Worm (Caenorhabditis elegans): ENCODE measurements around the gene F22F7.4.
A peak's percentile ranks its signal among the peaks of the same experiment; 100 is the strongest.

Gene F22F7.4

DNA sequence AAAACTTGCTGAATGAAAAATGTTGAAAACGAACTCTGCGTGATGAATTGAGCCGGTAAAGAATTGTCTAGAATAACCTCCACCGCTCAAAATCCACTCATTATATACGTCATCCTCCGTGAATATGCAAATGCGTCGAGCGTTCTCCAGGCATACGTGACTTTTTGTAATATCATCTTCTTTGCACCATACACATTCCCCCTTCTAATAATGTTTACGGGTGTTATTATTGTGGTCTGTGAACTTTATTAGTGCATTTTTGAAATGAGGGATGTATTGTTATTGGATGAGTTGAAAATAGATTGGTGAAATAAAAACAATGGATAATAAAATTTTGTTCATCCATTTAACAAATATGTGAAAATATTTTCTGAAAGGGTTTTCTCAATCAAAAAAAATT, 34.0 kb upstream of the F22F7.4 start, which contains the start of gene F22F7.7:
Gene F22F7.7 (minus strand): TSS at position 125 of the 400 bp plus-strand sequence.
- TF ChIP-seq Y95B8A.8 (GFP tag; IDR thresholded peaks at IDR 0.05) (no peak), fkh-3 (tag; optimal IDR thresholded peaks at IDR 0.05) (no peak), ceh-91 (GFP tag; IDR thresholded peaks at IDR 0.05) (no peak), F37B4.10 (GFP tag; IDR thresholded peaks at IDR 0.05) (no peak), somi-1 (GFP tag; optimal IDR thresholded peaks at IDR 0.05) (no peak), F57A8.1 (GFP tag; optimal IDR thresholded peaks at IDR 0.05) (no peak), sdz-38 (tag; optimal IDR thresholded peaks at IDR 0.05) (no peak), lin-26 (GFP tag; IDR thresholded peaks at IDR 0.05) (no peak), D2030.7 (GFP tag; IDR thresholded peaks at IDR 0.05) (no peak), rpc-1 (optimal IDR thresholded peaks at IDR 0.05) (no peak), rpc-1 (tag; optimal IDR thresholded peaks at IDR 0.05) (no peak), Y53F4B.3 (GFP tag; IDR thresholded peaks at IDR 0.05) (no peak), F57C9.4 (tag; optimal IDR thresholded peaks at IDR 0.05) (no peak), snpc-1.1 (tag; optimal IDR thresholded peaks at IDR 0.05; ENCODE audit: insufficient read depth) (no peak), cebp-2 (GFP tag; IDR thresholded peaks at IDR 0.05) (no peak), chd-7 (tag; optimal IDR thresholded peaks at IDR 0.05) (no peak), ztf-26 (tag; optimal IDR thresholded peaks at IDR 0.05) (no peak), die-1 (tag; optimal IDR thresholded peaks at IDR 0.05) (no peak)

DNA sequence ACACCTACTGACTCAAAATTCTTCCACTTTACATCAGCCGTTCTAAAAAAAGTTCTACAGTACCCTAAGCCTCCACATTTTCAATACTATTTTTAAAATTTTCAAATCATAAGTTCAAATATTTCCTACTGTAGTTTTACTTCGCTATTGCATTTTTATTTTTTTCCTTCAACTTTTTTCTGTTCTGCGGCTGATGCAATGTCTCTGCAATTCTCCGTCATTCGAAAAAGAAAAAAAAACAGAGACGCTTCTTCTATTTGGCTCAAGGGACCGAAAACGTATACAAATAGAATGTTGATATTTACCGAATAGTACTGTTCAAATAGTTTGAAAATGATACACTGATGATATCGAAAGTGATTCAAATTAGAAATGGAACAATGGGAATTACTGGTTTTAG, 32.4 kb upstream of the F22F7.4 start:
- TF ChIP-seq ekl-4 (GFP tag; IDR thresholded peaks at IDR 0.05) (no peak), gei-17 (GFP tag; optimal IDR thresholded peaks at IDR 0.05) (no peak), ztf-6 (GFP tag; IDR thresholded peaks at IDR 0.05) (no peak), lin-26 (GFP tag; IDR thresholded peaks at IDR 0.05) (no peak), ztf-18 (tag; optimal IDR thresholded peaks at IDR 0.05) (no peak), die-1 (tag; optimal IDR thresholded peaks at IDR 0.05) (no peak), F22D6.2 (tag; optimal IDR thresholded peaks at IDR 0.05) (no peak), ztf-3 (GFP tag; optimal IDR thresholded peaks at IDR 0.05) (no peak), akir-1 (GFP tag; optimal IDR thresholded peaks at IDR 0.05) (no peak), F57A8.1 (GFP tag; optimal IDR thresholded peaks at IDR 0.05) (no peak)

DNA sequence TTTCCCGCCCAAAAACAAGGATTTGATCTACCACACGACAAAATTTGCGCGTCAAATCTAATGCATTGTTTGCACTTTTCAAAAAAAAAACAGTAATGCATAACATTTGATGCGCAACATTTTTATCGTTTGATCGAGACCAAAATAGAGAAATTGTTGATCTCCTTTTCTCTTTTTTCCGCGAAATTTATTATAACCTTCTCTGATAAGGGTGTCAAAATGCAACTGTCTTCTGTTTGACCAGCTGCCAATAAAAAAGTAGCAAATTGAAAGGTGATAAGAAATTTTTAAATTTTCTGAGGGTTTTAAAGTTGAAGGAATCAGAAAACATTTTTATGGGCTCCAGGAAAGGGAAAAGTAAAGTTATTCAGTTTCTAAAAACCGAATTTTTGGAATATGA, 31.1 kb upstream of the F22F7.4 start:
- no peak for TF ChIP-seq lin-40 (tag; optimal IDR thresholded peaks at IDR 0.05)
- peak; percentile 53 for TF ChIP-seq nhr-80 (tag; optimal IDR thresholded peaks at IDR 0.05)
- no peak for TF ChIP-seq sptf-2 (GFP tag; optimal IDR thresholded peaks at IDR 0.05)
- TF ChIP-seq hlh-26 (GFP tag; conservative IDR thresholded peaks at IDR 0.05): no peak
- TF ChIP-seq lsy-27 (tag; optimal IDR thresholded peaks at IDR 0.05; ENCODE audit: borderline replicate concordance, insufficient read depth): no peak

DNA sequence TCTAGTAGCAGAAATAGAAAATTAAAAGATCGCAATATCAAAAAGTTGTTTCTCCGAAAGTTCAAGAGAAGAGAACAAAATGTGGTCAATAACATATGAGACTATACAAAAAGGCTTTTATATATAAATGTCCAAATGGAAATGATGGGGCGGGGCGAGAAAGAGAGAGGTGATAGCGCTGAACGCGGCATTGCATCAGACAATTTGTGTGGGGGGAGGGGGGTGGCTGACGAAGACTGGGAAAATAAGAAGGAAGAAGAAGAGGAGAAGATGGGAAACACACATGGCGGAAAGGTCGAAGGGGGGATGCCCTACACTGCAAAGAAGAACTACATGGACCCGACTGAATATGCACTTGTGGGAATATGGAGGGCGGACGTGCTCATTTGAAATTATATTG, 29.4 kb upstream of the F22F7.4 start:
- TF ChIP-seq K12H6.12 (tag; optimal IDR thresholded peaks at IDR 0.05) (peak; percentile 25), egrh-3 (GFP tag; IDR thresholded peaks at IDR 0.05) (peak; percentile 55), hsf-1 (GFP tag; IDR thresholded peaks at IDR 0.05) (no peak), nhr-80 (tag; optimal IDR thresholded peaks at IDR 0.05) (peak; percentile 36), F37B4.10 (GFP tag; IDR thresholded peaks at IDR 0.05) (no peak), ceh-79 (tag; optimal IDR thresholded peaks at IDR 0.05) (no peak), tlf-1 (GFP tag; optimal IDR thresholded peaks at IDR 0.05) (no peak), cebp-1 (GFP tag; IDR thresholded peaks at IDR 0.05) (no peak), cebp-1 (tag; optimal IDR thresholded peaks at IDR 0.05) (peak; percentile 46), F57A8.1 (GFP tag; optimal IDR thresholded peaks at IDR 0.05) (no peak), madf-10 (tag; optimal IDR thresholded peaks at IDR 0.05) (no peak), lin-26 (GFP tag; IDR thresholded peaks at IDR 0.05) (no peak; the same call in 1 of the 2 replicates), rcor-1 (GFP tag; IDR thresholded peaks at IDR 0.05) (no peak), lin-35 (GFP tag; optimal IDR thresholded peaks at IDR 0.05) (peak in 1 of 3 experiments; percentile 16), mel-28 (tag; optimal IDR thresholded peaks at IDR 0.05; ENCODE audit: borderline replicate concordance) (no peak), athp-1 (tag; optimal IDR thresholded peaks at IDR 0.05) (no peak), dox-1 (GFP tag; IDR thresholded peaks at IDR 0.05) (peak; percentile 49; the same call in 1 of the 2 replicates), F10E7.11 (tag; optimal IDR thresholded peaks at IDR 0.05) (no peak), tbx-9 (tag; optimal IDR thresholded peaks at IDR 0.05; ENCODE audit: borderline replicate concordance) (no peak), ztf-6 (GFP tag; IDR thresholded peaks at IDR 0.05) (no peak), F52B5.7 (tag; optimal IDR thresholded peaks at IDR 0.05) (no peak)

Measured in whole organism, young adult.